Worm (Caenorhabditis elegans) whole organism, mixed stage, embryonic: ENCODE measurements around the gene spl-3.

ENCODE experiments used
- M03D4.4 ChIP-seq: sonication (generic microtip); optimal IDR thresholded peaks from 2 replicates; lab custom pipeline; 2017; ENCODE audit warnings: mild to moderate bottlenecking, missing genetic modification characterization, missing compliant biosample characterization
- bed-3 ChIP-seq: fragments of 200-800 bp; sonication (Bioruptor generic); optimal IDR thresholded peaks from 3 replicates; lab custom pipeline; 2018; ENCODE audit warnings: mild to moderate bottlenecking, missing genetic modification characterization, moderate library complexity, missing compliant biosample characterization
- blmp-1 ChIP-seq: fragments of 150-350 bp; optimal IDR thresholded peaks from 2 replicates; lab custom pipeline; 2014; ENCODE audit warnings: missing biosample characterization, missing genetic modification characterization
- ceh-39 ChIP-seq: fragments of 150-350 bp; optimal IDR thresholded peaks from 2 replicates; lab custom pipeline; 2014; ENCODE audit warnings: missing biosample characterization, missing genetic modification characterization
- ceh-43 ChIP-seq: fragments of 200-800 bp; sonication (Bioruptor generic); optimal IDR thresholded peaks from 2 replicates; lab custom pipeline; 2018; ENCODE audit warnings: mild to moderate bottlenecking, missing genetic modification characterization, moderate library complexity, missing compliant biosample characterization
- ceh-83 ChIP-seq: fragments of 200-800 bp; sonication (Bioruptor generic); optimal IDR thresholded peaks from 2 replicates; lab custom pipeline; 2018; ENCODE audit warnings: mild to moderate bottlenecking, missing genetic modification characterization, missing compliant biosample characterization
- ces-1 ChIP-seq: fragments of 150-350 bp; optimal IDR thresholded peaks from 2 replicates; lab custom pipeline; 2014; ENCODE audit warnings: missing biosample characterization, missing genetic modification reagents, missing genetic modification characterization
- cnd-1 ChIP-seq: fragments of 200-800 bp; sonication (Bioruptor generic); optimal IDR thresholded peaks from 2 replicates; lab custom pipeline; 2018; ENCODE audit warnings: mild to moderate bottlenecking, missing genetic modification characterization, missing compliant biosample characterization
- drap-1 ChIP-seq: fragments of 200-800 bp; sonication (Bioruptor generic); optimal IDR thresholded peaks from 3 replicates; lab custom pipeline; 2018; ENCODE audit warnings: mild to moderate bottlenecking, missing genetic modification characterization, missing compliant biosample characterization
- elt-1 ChIP-seq: sonication (generic microtip); optimal IDR thresholded peaks from 2 replicates; lab custom pipeline; 2017; ENCODE audit warnings: missing genetic modification characterization, mild to moderate bottlenecking, missing compliant biosample characterization, antibody characterized with exemption, moderate library complexity, borderline replicate concordance; ENCODE audit not compliant: insufficient read depth
- elt-3 ChIP-seq: fragments of 150-350 bp; optimal IDR thresholded peaks from 2 replicates; lab custom pipeline; 2014; ENCODE audit warnings: missing biosample characterization, missing genetic modification characterization
- ham-2 ChIP-seq: fragments of 200-800 bp; sonication (Bioruptor generic); optimal IDR thresholded peaks from 2 replicates; lab custom pipeline; 2018; ENCODE audit warnings: mild to moderate bottlenecking, missing genetic modification characterization, missing compliant biosample characterization
- hlh-1 ChIP-seq: fragments of 150-350 bp; optimal IDR thresholded peaks from 2 replicates; lab custom pipeline; 2014; ENCODE audit warnings: missing biosample characterization, missing genetic modification reagents, missing genetic modification characterization
- lin-13 ChIP-seq: fragments of 150-350 bp; optimal IDR thresholded peaks from 2 replicates; lab custom pipeline; 2014; ENCODE audit warnings: missing biosample characterization, missing genetic modification characterization
- lin-32 ChIP-seq: fragments of 200-800 bp; sonication (Bioruptor generic); optimal IDR thresholded peaks from 2 replicates; lab custom pipeline; 2018; ENCODE audit warnings: mild to moderate bottlenecking, missing genetic modification characterization, missing compliant biosample characterization
- lsy-2 ChIP-seq: fragments of 150-350 bp; optimal IDR thresholded peaks from 2 replicates; lab custom pipeline; 2014; ENCODE audit warnings: missing biosample characterization, missing genetic modification characterization
- mab-5 ChIP-seq: fragments of 150-350 bp; optimal IDR thresholded peaks from 2 replicates; lab custom pipeline; 2014; ENCODE audit warnings: missing biosample characterization, missing genetic modification characterization
- mep-1 ChIP-seq: fragments of 150-350 bp; optimal IDR thresholded peaks from 2 replicates; lab custom pipeline; 2017; ENCODE audit warnings: missing biosample characterization, missing genetic modification reagents, missing genetic modification characterization, inconsistent platforms
- nhr-2 ChIP-seq: fragments of 150-350 bp; optimal IDR thresholded peaks from 2 replicates; lab custom pipeline; 2014; ENCODE audit warnings: missing biosample characterization, missing genetic modification characterization
- nhr-237 ChIP-seq: fragments of 150-350 bp; optimal IDR thresholded peaks from 2 replicates; lab custom pipeline; 2014; ENCODE audit warnings: missing biosample characterization, missing genetic modification characterization
- sem-2 ChIP-seq: fragments of 200-800 bp; sonication (Bioruptor generic); optimal IDR thresholded peaks from 2 replicates; lab custom pipeline; 2018; ENCODE audit warnings: mild to moderate bottlenecking, missing genetic modification characterization, missing compliant biosample characterization
- snpc-4 ChIP-seq: fragments of 150-350 bp; optimal IDR thresholded peaks from 2 replicates; lab custom pipeline; 2014; ENCODE audit warnings: missing biosample characterization, missing genetic modification characterization
- sptf-1 ChIP-seq: sonication (generic microtip); optimal IDR thresholded peaks from 2 replicates; lab custom pipeline; 2017; ENCODE audit warnings: mild to moderate bottlenecking, missing genetic modification characterization, moderate library complexity, missing compliant biosample characterization
- tbx-8 ChIP-seq: fragments of 200-800 bp; sonication (Bioruptor generic); optimal IDR thresholded peaks from 2 replicates; lab custom pipeline; 2018; ENCODE audit warnings: mild to moderate bottlenecking, missing genetic modification characterization, moderate library complexity, missing compliant biosample characterization
- unc-39 ChIP-seq: fragments of 150-350 bp; optimal IDR thresholded peaks from 2 replicates; lab custom pipeline; 2014; ENCODE audit warnings: missing biosample characterization, missing genetic modification characterization
- unc-62 ChIP-seq: fragments of 150-350 bp; optimal IDR thresholded peaks from 2 replicates; lab custom pipeline; 2014; ENCODE audit warnings: missing biosample characterization, missing genetic modification reagents, missing genetic modification characterization
- ztf-11 ChIP-seq: fragments of 150-350 bp; optimal IDR thresholded peaks from 2 replicates; lab custom pipeline; 2014; ENCODE audit warnings: missing biosample characterization, missing genetic modification characterization

spl-3 gene

DNA sequence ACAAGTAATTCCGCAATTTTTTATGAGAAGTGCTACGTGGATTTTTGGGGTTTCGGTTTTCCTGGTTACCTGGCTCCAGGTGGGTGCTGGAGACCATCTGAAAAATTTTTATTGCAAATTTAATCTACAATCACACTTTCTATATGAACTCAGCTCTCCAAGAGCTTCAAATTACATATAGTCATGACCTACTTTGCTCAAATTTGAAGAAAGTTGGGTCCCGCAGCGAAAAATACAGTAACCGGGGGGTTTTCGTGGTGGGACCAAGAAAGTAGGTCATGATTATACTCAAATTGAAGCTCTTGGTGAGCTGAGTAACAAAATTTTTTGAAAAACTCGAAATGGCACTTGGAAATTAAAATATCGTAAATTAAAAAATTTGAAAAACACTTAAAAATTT lies 32.5 kb upstream of the spl-3 start, which contains the start of gene ets-8:
TSS of gene ets-8 (minus strand) at position 101 of the 400 bp plus-strand sequence.
- TF ChIP-seq unc-39 (tag; lab: Kevin White, UChicago) (no peak), blmp-1 (tag; lab: Kevin White, UChicago) (no peak), elt-3 (tag; lab: Kevin White, UChicago) (no peak), ztf-11 (tag; lab: Kevin White, UChicago) (no peak), nhr-2 (tag; lab: Kevin White, UChicago) (no peak)

DNA sequence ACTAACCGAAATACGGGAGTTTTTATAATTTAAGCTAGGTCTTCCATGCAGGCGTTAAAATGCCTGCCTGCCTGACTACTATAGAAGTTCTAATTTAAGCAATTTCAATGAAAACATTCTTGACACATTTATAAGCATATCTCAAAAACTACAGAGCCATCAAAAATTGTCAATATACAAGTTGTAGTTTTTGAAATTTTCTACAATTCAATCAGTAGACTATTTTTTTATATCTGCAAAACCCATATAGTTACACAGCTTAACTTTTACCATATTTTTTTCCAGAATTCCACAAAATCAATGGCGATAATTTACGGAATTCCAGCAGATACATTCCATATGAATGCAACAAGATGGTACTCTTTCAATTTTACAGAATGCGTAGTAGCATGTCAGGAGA lies 29.7 kb upstream of the spl-3 start, which contains the start of gene C50A2.7:
TSS of gene C50A2.7 (plus strand) at position 301 of the 400 bp plus-strand sequence.
- TF ChIP-seq elt-1 (no peak), drap-1 (GFP tag; lab: Kevin White, UChicago) (no peak), ceh-83 (no peak), hlh-1 (no peak), nhr-2 (tag; lab: Kevin White, UChicago) (no peak), ztf-11 (tag; lab: Kevin White, UChicago) (no peak), nhr-237 (tag; lab: Kevin White, UChicago) (no peak)
- TF ChIP-seq, all 35 proteins: peak for 0

DNA sequence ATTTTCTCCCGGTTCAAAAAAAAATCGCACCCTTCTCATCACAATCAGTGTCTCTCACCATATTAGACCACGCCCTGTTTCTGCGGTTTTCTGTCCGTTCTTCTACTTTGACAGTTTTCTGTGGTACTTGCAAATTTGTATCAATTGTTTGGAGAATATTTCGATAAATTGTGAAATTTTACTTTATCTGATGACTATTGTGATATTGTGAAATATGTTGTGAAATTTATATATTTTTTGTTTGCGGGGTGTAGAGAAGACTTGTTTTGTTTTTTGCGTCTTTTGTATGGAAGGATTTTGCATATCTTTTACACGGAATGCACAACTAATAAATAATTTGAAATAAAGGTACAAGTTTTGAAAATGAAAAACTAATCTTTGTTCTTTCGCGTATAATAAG lies 25.5 kb upstream of the spl-3 start:
- TF ChIP-seq lin-13 (no peak), ces-1 (GFP tag; lab: Kevin White, UChicago) (no peak), sptf-1 (no peak), bed-3 (GFP tag; lab: Kevin White, UChicago) (no peak), mab-5 (tag; lab: Kevin White, UChicago) (no peak)

DNA sequence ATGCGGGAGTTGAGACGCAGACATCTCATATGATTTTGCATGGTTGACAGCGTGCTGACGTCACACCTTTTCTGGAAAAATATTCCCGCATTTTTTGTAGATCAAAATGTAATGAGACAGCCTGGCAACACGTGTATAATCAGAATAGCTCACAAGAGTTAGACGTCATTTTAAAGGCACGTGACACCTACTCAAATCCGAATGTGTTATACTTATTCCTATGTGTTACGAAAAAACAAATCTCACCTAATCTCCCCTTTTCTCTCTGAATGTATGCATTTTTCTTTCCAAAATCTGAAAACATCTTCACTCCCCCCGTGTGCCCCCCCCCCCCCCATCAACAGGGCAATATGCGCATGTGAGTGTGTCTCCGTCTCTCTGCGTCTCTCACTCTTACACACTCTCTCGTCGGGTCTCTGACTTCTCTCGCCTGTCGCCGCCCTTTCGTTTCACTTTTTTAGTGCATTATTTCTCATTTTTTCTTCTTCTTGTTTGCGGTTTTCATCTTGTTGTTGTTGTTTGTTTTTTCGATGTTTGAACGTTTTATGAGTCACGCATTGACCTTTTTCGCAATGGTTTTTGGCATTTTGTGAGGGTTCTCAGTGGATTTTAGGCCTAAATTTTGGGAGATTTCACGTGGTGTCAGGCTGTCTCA lies 24.4 kb upstream of the spl-3 start:
- no peak for TF ChIP-seq lin-32 (GFP tag; lab: Kevin White, UChicago)
- TF ChIP-seq ceh-39 (tag; lab: Kevin White, UChicago): no peak
- TF ChIP-seq ces-1 (GFP tag; lab: Kevin White, UChicago): peak; percentile 44
- TF ChIP-seq cnd-1: no peak
- peak; percentile 3 for TF ChIP-seq unc-62 (GFP tag; lab: Kevin White, UChicago)
- TF ChIP-seq sptf-1: peak; percentile 43
- peak; percentile 31 for TF ChIP-seq M03D4.4 (tag; lab: Kevin White, UChicago)
- no peak for TF ChIP-seq lsy-2
- no peak for TF ChIP-seq ham-2 (GFP tag; lab: Kevin White, UChicago)

DNA sequence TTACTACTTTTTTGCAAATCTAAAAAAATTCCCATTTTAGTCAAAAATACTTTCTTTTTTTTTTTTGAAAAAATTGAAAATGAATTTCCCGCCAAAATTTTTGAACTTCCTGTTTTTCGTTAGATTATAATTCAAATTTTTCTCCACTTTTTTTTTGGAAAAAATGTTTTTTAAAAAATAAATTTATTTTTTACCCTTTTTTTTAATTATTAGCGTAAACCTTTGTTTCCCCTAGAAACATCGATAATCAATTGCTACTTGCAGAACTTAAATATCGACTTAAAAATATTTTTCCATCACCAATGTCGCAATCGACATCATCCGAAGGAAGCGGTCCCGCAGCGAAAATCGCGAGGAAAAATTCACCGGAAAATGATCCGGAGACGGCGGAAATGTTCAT lies 22.5 kb upstream of the spl-3 start, which contains the start of gene cec-2:
TSS of gene cec-2 (plus strand) at position 301 of the 400 bp plus-strand sequence.
- TF ChIP-seq M03D4.4 (tag; lab: Kevin White, UChicago) (no peak), bed-3 (GFP tag; lab: Kevin White, UChicago) (no peak), lsy-2 (no peak), unc-39 (tag; lab: Kevin White, UChicago) (no peak), unc-62 (GFP tag; lab: Kevin White, UChicago) (no peak), sptf-1 (no peak), ceh-83 (no peak), mep-1 (tag; lab: Kevin White, UChicago) (no peak), tbx-8 (GFP tag; lab: Kevin White, UChicago) (no peak), sem-2 (GFP tag; lab: Kevin White, UChicago) (no peak), ztf-11 (tag; lab: Kevin White, UChicago) (no peak), snpc-4 (no peak)

DNA sequence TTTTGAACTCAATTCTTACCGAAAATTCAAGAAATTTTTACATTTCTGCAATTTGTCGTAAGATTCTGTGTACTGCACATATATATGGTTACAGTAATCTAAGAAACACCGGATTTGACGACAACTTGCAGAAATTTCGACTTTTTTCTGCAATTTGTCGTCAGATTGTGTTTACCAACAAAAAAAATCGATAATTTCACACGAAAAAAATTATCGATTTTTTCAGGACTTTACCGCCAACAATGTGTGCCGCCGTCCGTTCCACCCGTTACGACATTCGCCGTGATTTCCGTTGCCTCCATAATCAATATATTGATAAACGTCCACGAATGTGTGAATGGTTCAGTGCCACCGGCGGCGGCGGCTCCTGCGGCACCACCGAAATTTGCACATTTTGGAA lies 18.5 kb upstream of the spl-3 start:
- TF ChIP-seq ceh-43 (GFP tag; lab: Kevin White, UChicago): no peak
- TF ChIP-seq blmp-1 (tag; lab: Kevin White, UChicago): no peak
- no peak for TF ChIP-seq unc-62 (GFP tag; lab: Kevin White, UChicago)
- no peak for TF ChIP-seq nhr-2 (tag; lab: Kevin White, UChicago)
- TF ChIP-seq drap-1 (GFP tag; lab: Kevin White, UChicago): no peak
- no peak for TF ChIP-seq elt-1
- no peak for TF ChIP-seq sptf-1
- TF ChIP-seq mab-5 (tag; lab: Kevin White, UChicago): no peak
- TF ChIP-seq sem-2 (GFP tag; lab: Kevin White, UChicago): no peak
- TF ChIP-seq ztf-11 (tag; lab: Kevin White, UChicago): no peak
- TF ChIP-seq cnd-1: no peak
- no peak for TF ChIP-seq tbx-8 (GFP tag; lab: Kevin White, UChicago)
